Worm (Caenorhabditis elegans) whole organism, L4/young adult: ENCODE results near the gene fbxa-6.

ENCODE experiments used
- dao-5 ChIP-seq: sonication (generic microtip); optimal IDR thresholded peaks from 2 replicates; lab custom pipeline; 2016; ENCODE audit warnings: missing genotype, missing genetic modification characterization, moderate library complexity, missing compliant biosample characterization
- him-1 ChIP-seq: sonication (generic microtip); optimal IDR thresholded peaks from 2 replicates; lab custom pipeline; 2016; ENCODE audit warnings: missing genotype, missing genetic modification reagents, missing genetic modification characterization, missing compliant biosample characterization

DNA sequence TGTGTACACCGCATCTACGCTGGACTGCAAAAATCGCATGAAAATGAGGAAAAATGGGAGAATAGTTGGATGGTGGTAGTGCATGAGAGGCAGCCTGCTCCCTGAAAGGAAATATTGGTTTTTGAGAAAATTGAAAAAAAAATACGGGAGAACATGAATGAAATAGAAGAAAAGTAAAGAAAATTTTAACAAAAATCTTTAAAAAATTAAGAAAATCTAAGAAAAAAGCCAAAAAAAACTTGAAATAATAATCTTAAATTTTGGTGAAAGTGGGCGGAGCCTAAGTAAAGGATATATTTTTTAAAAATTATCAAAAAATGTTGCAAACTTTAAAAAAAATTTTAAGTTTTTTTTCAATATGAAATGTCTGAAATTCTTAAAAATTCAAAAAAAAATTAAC lies 21.0 kb upstream of the fbxa-6 start, which contains the start of gene H10E21.5:
- TF ChIP-seq him-1, result no peak
- no peak for TF ChIP-seq dao-5 (tag; lab: Kevin White, UChicago)
